Worm (Caenorhabditis elegans) whole organism, mixed stage, embryonic: Measurements from ENCODE around the gene C06B3.1.

Experiments
- M03D4.4 ChIP-seq: sonication (generic microtip); optimal IDR thresholded peaks from 2 replicates; lab custom pipeline; 2017; ENCODE audit warnings: mild to moderate bottlenecking, missing genetic modification characterization, missing compliant biosample characterization
- bed-3 ChIP-seq: fragments of 200-800 bp; sonication (Bioruptor generic); optimal IDR thresholded peaks from 3 replicates; lab custom pipeline; 2018; ENCODE audit warnings: mild to moderate bottlenecking, missing genetic modification characterization, moderate library complexity, missing compliant biosample characterization
- blmp-1 ChIP-seq: fragments of 150-350 bp; optimal IDR thresholded peaks from 2 replicates; lab custom pipeline; 2014; ENCODE audit warnings: missing biosample characterization, missing genetic modification characterization
- ceh-39 ChIP-seq: fragments of 150-350 bp; optimal IDR thresholded peaks from 2 replicates; lab custom pipeline; 2014; ENCODE audit warnings: missing biosample characterization, missing genetic modification characterization
- ceh-43 ChIP-seq: fragments of 200-800 bp; sonication (Bioruptor generic); optimal IDR thresholded peaks from 2 replicates; lab custom pipeline; 2018; ENCODE audit warnings: mild to moderate bottlenecking, missing genetic modification characterization, moderate library complexity, missing compliant biosample characterization
- ceh-83 ChIP-seq: fragments of 200-800 bp; sonication (Bioruptor generic); optimal IDR thresholded peaks from 2 replicates; lab custom pipeline; 2018; ENCODE audit warnings: mild to moderate bottlenecking, missing genetic modification characterization, missing compliant biosample characterization
- cnd-1 ChIP-seq: fragments of 200-800 bp; sonication (Bioruptor generic); optimal IDR thresholded peaks from 2 replicates; lab custom pipeline; 2018; ENCODE audit warnings: mild to moderate bottlenecking, missing genetic modification characterization, missing compliant biosample characterization
- drap-1 ChIP-seq: fragments of 200-800 bp; sonication (Bioruptor generic); optimal IDR thresholded peaks from 3 replicates; lab custom pipeline; 2018; ENCODE audit warnings: mild to moderate bottlenecking, missing genetic modification characterization, missing compliant biosample characterization
- elt-1 ChIP-seq: sonication (generic microtip); optimal IDR thresholded peaks from 2 replicates; lab custom pipeline; 2017; ENCODE audit warnings: missing genetic modification characterization, mild to moderate bottlenecking, missing compliant biosample characterization, antibody characterized with exemption, moderate library complexity, borderline replicate concordance; ENCODE audit not compliant: insufficient read depth
- elt-3 ChIP-seq: fragments of 150-350 bp; optimal IDR thresholded peaks from 2 replicates; lab custom pipeline; 2014; ENCODE audit warnings: missing biosample characterization, missing genetic modification characterization
- ham-2 ChIP-seq: fragments of 200-800 bp; sonication (Bioruptor generic); optimal IDR thresholded peaks from 2 replicates; lab custom pipeline; 2018; ENCODE audit warnings: mild to moderate bottlenecking, missing genetic modification characterization, missing compliant biosample characterization
- hlh-1 ChIP-seq: fragments of 150-350 bp; optimal IDR thresholded peaks from 2 replicates; lab custom pipeline; 2014; ENCODE audit warnings: missing biosample characterization, missing genetic modification reagents, missing genetic modification characterization
- lin-32 ChIP-seq: fragments of 200-800 bp; sonication (Bioruptor generic); optimal IDR thresholded peaks from 2 replicates; lab custom pipeline; 2018; ENCODE audit warnings: mild to moderate bottlenecking, missing genetic modification characterization, missing compliant biosample characterization
- lsy-2 ChIP-seq: fragments of 150-350 bp; optimal IDR thresholded peaks from 2 replicates; lab custom pipeline; 2014; ENCODE audit warnings: missing biosample characterization, missing genetic modification characterization
- mab-5 ChIP-seq: fragments of 150-350 bp; optimal IDR thresholded peaks from 2 replicates; lab custom pipeline; 2014; ENCODE audit warnings: missing biosample characterization, missing genetic modification characterization
- mls-2 ChIP-seq: sonication (generic microtip); optimal IDR thresholded peaks from 2 replicates; lab custom pipeline; 2016; ENCODE audit warnings: mild to moderate bottlenecking, missing genetic modification characterization, moderate library complexity, missing compliant biosample characterization
- nhr-2 ChIP-seq: fragments of 150-350 bp; optimal IDR thresholded peaks from 2 replicates; lab custom pipeline; 2014; ENCODE audit warnings: missing biosample characterization, missing genetic modification characterization
- nhr-28 ChIP-seq: fragments of 150-350 bp; optimal IDR thresholded peaks from 2 replicates; lab custom pipeline; 2014; ENCODE audit warnings: missing biosample characterization, missing genetic modification characterization
- nhr-76 ChIP-seq: sonication (generic microtip); optimal IDR thresholded peaks from 2 replicates; lab custom pipeline; 2017; ENCODE audit warnings: missing biosample characterization, missing genetic modification characterization
- pha-4 ChIP-seq: fragments of 150-350 bp; optimal IDR thresholded peaks from 2 replicates; lab custom pipeline; 2018; ENCODE audit warnings: missing biosample characterization, missing genetic modification reagents, missing genetic modification characterization
- snpc-4 ChIP-seq: fragments of 150-350 bp; optimal IDR thresholded peaks from 2 replicates; lab custom pipeline; 2014; ENCODE audit warnings: missing biosample characterization, missing genetic modification characterization
- sptf-1 ChIP-seq: sonication (generic microtip); optimal IDR thresholded peaks from 2 replicates; lab custom pipeline; 2017; ENCODE audit warnings: mild to moderate bottlenecking, missing genetic modification characterization, moderate library complexity, missing compliant biosample characterization
- tbx-8 ChIP-seq: fragments of 200-800 bp; sonication (Bioruptor generic); optimal IDR thresholded peaks from 2 replicates; lab custom pipeline; 2018; ENCODE audit warnings: mild to moderate bottlenecking, missing genetic modification characterization, moderate library complexity, missing compliant biosample characterization
- unc-120 ChIP-seq: sonication (generic microtip); optimal IDR thresholded peaks from 2 replicates; lab custom pipeline; 2017; ENCODE audit warnings: missing genetic modification characterization, missing compliant biosample characterization; ENCODE audit not compliant: poor library complexity, severe bottlenecking
- unc-39 ChIP-seq: fragments of 150-350 bp; optimal IDR thresholded peaks from 2 replicates; lab custom pipeline; 2014; ENCODE audit warnings: missing biosample characterization, missing genetic modification characterization
- unc-62 ChIP-seq: fragments of 150-350 bp; optimal IDR thresholded peaks from 2 replicates; lab custom pipeline; 2014; ENCODE audit warnings: missing biosample characterization, missing genetic modification reagents, missing genetic modification characterization
- zip-8 ChIP-seq: fragments of 150-350 bp; optimal IDR thresholded peaks from 2 replicates; lab custom pipeline; 2014; ENCODE audit warnings: missing biosample characterization, missing genetic modification characterization
- ztf-11 ChIP-seq: fragments of 150-350 bp; optimal IDR thresholded peaks from 2 replicates; lab custom pipeline; 2014; ENCODE audit warnings: missing biosample characterization, missing genetic modification characterization

Gene C06B3.1

ce11 chrV:13934545-13934944, 31.9 kb downstream of the C06B3.1 start, which contains the start of gene R10D12.1:
TSS of gene R10D12.1 (minus strand) at chrV:13934645.
- TF ChIP-seq nhr-28 (tag; lab: Kevin White, UChicago): no peak
- TF ChIP-seq sptf-1: no peak
- no peak for TF ChIP-seq bed-3 (GFP tag; lab: Kevin White, UChicago)
- TF ChIP-seq nhr-76 (tag; lab: Kevin White, UChicago): no peak
- no peak for TF ChIP-seq pha-4 (tag; lab: Kevin White, UChicago)

ce11 chrV:13935423-13935822, 32.8 kb downstream of the C06B3.1 start:
- no peak for TF ChIP-seq nhr-76 (tag; lab: Kevin White, UChicago)
- peak; percentile 31 for TF ChIP-seq elt-3
- TF ChIP-seq, all 35 proteins: peak for 1

ce11 chrV:13936052-13936451, 33.5 kb downstream of the C06B3.1 start:
- TF ChIP-seq mab-5 (tag; lab: Kevin White, UChicago) (no peak), M03D4.4 (tag; lab: Kevin White, UChicago) (no peak), elt-1 (no peak), mls-2 (tag; lab: Kevin White, UChicago) (no peak), unc-39 (tag; lab: Kevin White, UChicago) (no peak), unc-120 (tag; lab: Kevin White, UChicago) (no peak), tbx-8 (GFP tag; lab: Kevin White, UChicago) (no peak), sptf-1 (no peak), ceh-39 (no peak), nhr-28 (tag; lab: Kevin White, UChicago) (no peak), unc-62 (GFP tag; lab: Kevin White, UChicago) (no peak), blmp-1 (no peak), nhr-2 (tag; lab: Kevin White, UChicago) (no peak), zip-8 (tag; lab: Kevin White, UChicago) (no peak), ceh-43 (no peak), lin-32 (GFP tag; lab: Kevin White, UChicago) (no peak)

ce11 chrV:13936850-13937249, 34.3 kb downstream of the C06B3.1 start, which contains the start of gene srw-145:
TSS of gene srw-145 (plus strand) at chrV:13937150.
- TF ChIP-seq snpc-4 (tag; lab: Kevin White, UChicago) (no peak), tbx-8 (GFP tag; lab: Kevin White, UChicago) (no peak), drap-1 (no peak)

ce11 chrV:13942082-13942481, 39.5 kb downstream of the C06B3.1 start, which contains the start of gene dpr-1:
TSS of gene dpr-1 (minus strand) at chrV:13942182.
- no peak for TF ChIP-seq drap-1

ce11 chrV:13946385-13947019, 43.9 kb downstream of the C06B3.1 start, which contains the start of the genes srx-10 and clec-226:
TSS of gene srx-10 (minus strand) at chrV:13946485.
TSS of gene clec-226 (plus strand) at chrV:13946969.
- TF ChIP-seq snpc-4 (tag; lab: Kevin White, UChicago) (no peak), unc-120 (tag; lab: Kevin White, UChicago) (no peak), cnd-1 (tag; lab: Kevin White, UChicago) (no peak), ceh-83 (GFP tag; lab: Kevin White, UChicago) (no peak), zip-8 (tag; lab: Kevin White, UChicago) (no peak), elt-3 (no peak), ztf-11 (tag; lab: Kevin White, UChicago) (no peak), nhr-76 (tag; lab: Kevin White, UChicago) (no peak), unc-62 (GFP tag; lab: Kevin White, UChicago) (no peak), ham-2 (GFP tag; lab: Kevin White, UChicago) (no peak)

- TF ChIP-seq ztf-11 (tag; lab: Kevin White, UChicago) (no peak), lsy-2 (no peak), nhr-76 (tag; lab: Kevin White, UChicago) (no peak), ceh-39 (no peak), mab-5 (tag; lab: Kevin White, UChicago) (no peak), ceh-83 (GFP tag; lab: Kevin White, UChicago) (no peak), hlh-1 (tag; lab: Kevin White, UChicago) (no peak), cnd-1 (tag; lab: Kevin White, UChicago) (no peak), nhr-2 (tag; lab: Kevin White, UChicago) (no peak)
Measured at ce11 chrV:13949010-13949409, 46.4 kb downstream of the C06B3.1 start, which contains the start of gene R10D12.6. TSS of gene R10D12.6 (plus strand) at chrV:13949310.
